Worm (Caenorhabditis elegans): Measurements from ENCODE around the gene F20D6.8.

ce11 chrV:8196993-8197392 is 28.9 kb upstream of the F20D6.8 start:
- TF ChIP-seq ceh-18 (tag; optimal IDR thresholded peaks at IDR 0.05) (no peak), C08G9.2 (tag; optimal IDR thresholded peaks at IDR 0.05) (no peak), nhr-11 (tag; optimal IDR thresholded peaks at IDR 0.05) (no peak), eyg-1 (tag; optimal IDR thresholded peaks at IDR 0.05) (no peak), fkh-10 (GFP tag; optimal IDR thresholded peaks at IDR 0.05) (no peak), ceh-24 (tag; optimal IDR thresholded peaks at IDR 0.05) (no peak)

Data from whole organism, late embryonic.